Fruit fly (Drosophila melanogaster) whole organism, prepupa: ENCODE measurements around the gene CG5404.

Experiments used
- Blimp-1 ChIP-seq: fragments of 200-800 bp; sonication (Bioruptor generic); optimal IDR thresholded peaks from 3 replicates; lab custom pipeline; 2017; ENCODE audit warnings: missing biosample characterization, missing genetic modification characterization, mild to moderate bottlenecking, moderate library complexity, missing genetic modification reagents
- CG10631 ChIP-seq: fragments of 200-800 bp; sonication (Bioruptor generic); optimal IDR thresholded peaks from 2 replicates; lab custom pipeline; 2016; ENCODE audit warnings: missing biosample characterization, missing genetic modification characterization
- CG10669 ChIP-seq: fragments of 200-800 bp; sonication (Bioruptor generic); optimal IDR thresholded peaks from 3 replicates; lab custom pipeline; 2018; ENCODE audit warnings: missing biosample characterization, mild to moderate bottlenecking, missing genetic modification characterization, moderate library complexity
- CG11294 ChIP-seq: fragments of 200-800 bp; sonication (Bioruptor generic); IDR thresholded peaks from 2 replicates; pipeline ENCODE4 v1.3.6; 2022; ENCODE audit warnings: missing biosample characterization, missing genetic modification characterization
- CG11762 ChIP-seq: fragments of 200-800 bp; sonication (Bioruptor generic); optimal IDR thresholded peaks from 3 replicates; lab custom pipeline; 2016; ENCODE audit warnings: missing biosample characterization, missing genetic modification characterization; ENCODE audit not compliant: insufficient read depth
- CG1621 ChIP-seq: fragments of 200-800 bp; sonication (Bioruptor generic); optimal IDR thresholded peaks from 3 replicates; lab custom pipeline; 2018; ENCODE audit warnings: missing biosample characterization, mild to moderate bottlenecking, missing genetic modification characterization
- CG16779 ChIP-seq: fragments of 200-800 bp; sonication (Bioruptor generic); optimal IDR thresholded peaks from 3 replicates; lab custom pipeline; 2017; ENCODE audit warnings: missing biosample characterization, mild to moderate bottlenecking, missing genetic modification characterization
- CG3032 ChIP-seq: fragments of 200-800 bp; optimal IDR thresholded peaks from 2 replicates; lab custom pipeline; 2019; ENCODE audit warnings: missing biosample characterization, mild to moderate bottlenecking, missing genetic modification characterization, moderate library complexity
- CG34406 ChIP-seq: fragments of 200-800 bp; sonication (Bioruptor generic); optimal IDR thresholded peaks from 3 replicates; lab custom pipeline; 2016; ENCODE audit warnings: missing biosample characterization, missing genetic modification characterization
- CG3919 ChIP-seq: fragments of 200-800 bp; sonication (Bioruptor generic); optimal IDR thresholded peaks from 3 replicates; lab custom pipeline; 2016; ENCODE audit warnings: missing biosample characterization, missing genetic modification characterization
- CG4318 ChIP-seq: fragments of 200-800 bp; sonication (Bioruptor generic); optimal IDR thresholded peaks from 3 replicates; lab custom pipeline; 2017; ENCODE audit warnings: missing biosample characterization, mild to moderate bottlenecking, missing genetic modification characterization
- CG6792 ChIP-seq: fragments of 200-800 bp; sonication (Bioruptor generic); optimal IDR thresholded peaks from 3 replicates; lab custom pipeline; 2016; ENCODE audit warnings: missing biosample characterization, missing genetic modification characterization
- CG6854 ChIP-seq: fragments of 200-800 bp; sonication (Bioruptor generic); optimal IDR thresholded peaks from 2 replicates; lab custom pipeline; 2017; ENCODE audit warnings: missing biosample characterization, mild to moderate bottlenecking, missing genetic modification characterization
- CG8632 ChIP-seq: fragments of 200-800 bp; sonication (Bioruptor generic); optimal IDR thresholded peaks from 3 replicates; lab custom pipeline; 2016; ENCODE audit warnings: missing biosample characterization, missing genetic modification characterization
- CG9139 ChIP-seq: fragments of 200-800 bp; sonication (Bioruptor generic); optimal IDR thresholded peaks from 3 replicates; lab custom pipeline; 2017; ENCODE audit warnings: missing biosample characterization, mild to moderate bottlenecking, missing genetic modification characterization
- Eip93F ChIP-seq: fragments of 200-800 bp; sonication (Bioruptor generic); optimal IDR thresholded peaks from 2 replicates; lab custom pipeline; 2016; ENCODE audit warnings: missing biosample characterization, mild to moderate bottlenecking, missing genetic modification characterization
- Ets21C ChIP-seq: fragments of 200-800 bp; sonication (Bioruptor generic); optimal IDR thresholded peaks from 3 replicates; lab custom pipeline; 2016; ENCODE audit warnings: missing biosample characterization, missing genetic modification characterization
- Hr38 ChIP-seq: sonication (Bioruptor generic); optimal IDR thresholded peaks from 2 replicates; lab custom pipeline; 2016; ENCODE audit warnings: missing biosample characterization, missing genetic modification characterization
- Hr39 ChIP-seq: fragments of 200-800 bp; sonication (Bioruptor generic); optimal IDR thresholded peaks from 2 replicates; lab custom pipeline; 2016; ENCODE audit warnings: missing biosample characterization, missing genetic modification characterization
- Lpt ChIP-seq: fragments of 200-800 bp; sonication (Bioruptor generic); optimal IDR thresholded peaks from 3 replicates; lab custom pipeline; 2016; ENCODE audit warnings: missing biosample characterization, missing genetic modification characterization
- Smox ChIP-seq: fragments of 200-800 bp; sonication (Bioruptor generic); optimal IDR thresholded peaks from 3 replicates; lab custom pipeline; 2016; ENCODE audit warnings: missing biosample characterization, missing genetic modification characterization
- Sox102F ChIP-seq: fragments of 200-800 bp; sonication (Bioruptor generic); optimal IDR thresholded peaks from 2 replicates; lab custom pipeline; 2016; ENCODE audit warnings: missing biosample characterization, mild to moderate bottlenecking, missing genetic modification characterization
- Sox14 ChIP-seq: fragments of 200-800 bp; sonication (Bioruptor generic); optimal IDR thresholded peaks from 3 replicates; lab custom pipeline; 2016; ENCODE audit warnings: missing biosample characterization, missing genetic modification characterization
- achi ChIP-seq: fragments of 200-800 bp; sonication (Bioruptor generic); optimal IDR thresholded peaks from 3 replicates; lab custom pipeline; 2016; ENCODE audit warnings: missing biosample characterization, missing genetic modification characterization
- cyc ChIP-seq: fragments of 200-800 bp; sonication (Bioruptor generic); optimal IDR thresholded peaks from 3 replicates; lab custom pipeline; 2016; ENCODE audit warnings: missing biosample characterization, missing genetic modification characterization
- dsx ChIP-seq: fragments of 200-800 bp; optimal IDR thresholded peaks from 3 replicates; lab custom pipeline; 2019; ENCODE audit warnings: missing biosample characterization, mild to moderate bottlenecking, missing genetic modification characterization, moderate library complexity; ENCODE audit not compliant: poor library complexity, severe bottlenecking
- eg ChIP-seq: fragments of 200-800 bp; sonication (Bioruptor generic); IDR thresholded peaks from 3 replicates; pipeline ENCODE4 v1.3.6; 2022; ENCODE audit warnings: missing biosample characterization, missing genetic modification characterization
- fkh ChIP-seq: fragments of 200-800 bp; sonication (Bioruptor generic); optimal IDR thresholded peaks from 3 replicates; lab custom pipeline; 2017; ENCODE audit warnings: missing biosample characterization, mild to moderate bottlenecking, missing genetic modification characterization, moderate library complexity
- lz ChIP-seq: fragments of 200-800 bp; sonication (Bioruptor generic); optimal IDR thresholded peaks from 3 replicates; lab custom pipeline; 2016; ENCODE audit warnings: missing biosample characterization, missing genetic modification characterization
- net ChIP-seq: fragments of 200-800 bp; sonication (Bioruptor generic); optimal IDR thresholded peaks from 3 replicates; lab custom pipeline; 2016; ENCODE audit warnings: missing biosample characterization, missing genetic modification characterization
- pdm3 ChIP-seq: fragments of 200-800 bp; sonication (Bioruptor generic); optimal IDR thresholded peaks from 3 replicates; lab custom pipeline; 2016; ENCODE audit warnings: missing biosample characterization, missing genetic modification characterization
- svp ChIP-seq: fragments of 200-800 bp; sonication (Bioruptor generic); peaks from one replicate; lab custom pipeline; 2016; ENCODE audit warnings: missing biosample characterization, missing genetic modification characterization
- vri ChIP-seq: fragments of 200-800 bp; sonication (Bioruptor generic); optimal IDR thresholded peaks from 3 replicates; lab custom pipeline; 2016; ENCODE audit warnings: missing biosample characterization, mild to moderate bottlenecking, missing genetic modification characterization

Gene CG5404

DNA sequence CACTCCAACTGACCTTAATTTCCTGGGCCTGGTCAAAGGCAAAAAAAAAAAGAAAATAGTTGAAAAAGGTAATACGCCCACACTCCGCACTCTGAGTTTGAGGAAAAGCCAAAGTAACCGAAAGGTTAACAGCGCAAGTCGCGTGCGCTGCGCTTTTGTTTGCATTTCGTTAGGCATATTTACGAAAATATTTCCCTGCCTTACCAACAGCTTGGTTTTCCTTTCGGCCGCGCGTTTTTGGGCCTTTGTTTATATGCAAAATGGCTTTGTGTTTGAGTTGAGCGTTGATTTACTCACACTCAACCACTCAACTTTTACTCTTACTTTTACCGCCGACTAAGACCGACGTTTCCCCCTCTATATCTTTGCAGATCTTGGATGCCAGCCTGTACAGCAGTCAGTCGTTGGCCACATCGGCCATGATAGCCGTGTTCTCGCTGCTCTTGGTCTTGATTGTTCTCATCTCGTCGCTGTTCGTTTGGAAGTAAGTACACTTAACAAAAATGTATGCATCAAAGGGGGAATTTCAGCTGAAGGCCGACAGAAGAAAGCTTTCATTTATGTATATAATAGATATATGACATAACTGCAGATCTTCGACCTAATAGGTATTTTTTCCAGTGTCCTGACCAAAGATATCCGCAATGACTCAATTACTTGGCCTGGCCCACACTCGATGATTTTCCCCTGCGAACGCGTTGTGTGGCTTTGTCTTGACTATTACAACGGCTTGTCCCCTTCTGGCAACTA, 25.5 kb upstream of the CG5404 start (continued):
- TF ChIP-seq Sox102F: no peak
- no peak for TF ChIP-seq eg (GFP tag; lab: Robert Waterston, UW)
- no peak for TF ChIP-seq dsx (GFP tag; lab: Kevin White, UChicago)
- TF ChIP-seq Lpt (GFP tag; lab: Kevin White, UChicago): no peak
- TF ChIP-seq CG4318 (GFP tag; lab: Kevin White, UChicago): no peak
- TF ChIP-seq cyc (GFP tag; lab: Kevin White, UChicago): no peak
- TF ChIP-seq pdm3: peak; percentile 1
- no peak for TF ChIP-seq Hr38
- no peak for TF ChIP-seq CG6792 (GFP tag; lab: Kevin White, UChicago)
- no peak for TF ChIP-seq CG10669
- no peak for TF ChIP-seq Hr39 (GFP tag; lab: Kevin White, UChicago)
- TF ChIP-seq CG11294 (GFP tag; lab: Robert Waterston, UW): no peak
- peak; percentile 52 for TF ChIP-seq fkh (GFP tag; lab: Kevin White, UChicago)
- TF ChIP-seq Ets21C (GFP tag; lab: Kevin White, UChicago): no peak
- TF ChIP-seq CG3919 (GFP tag; lab: Kevin White, UChicago): peak; percentile 43

DNA sequence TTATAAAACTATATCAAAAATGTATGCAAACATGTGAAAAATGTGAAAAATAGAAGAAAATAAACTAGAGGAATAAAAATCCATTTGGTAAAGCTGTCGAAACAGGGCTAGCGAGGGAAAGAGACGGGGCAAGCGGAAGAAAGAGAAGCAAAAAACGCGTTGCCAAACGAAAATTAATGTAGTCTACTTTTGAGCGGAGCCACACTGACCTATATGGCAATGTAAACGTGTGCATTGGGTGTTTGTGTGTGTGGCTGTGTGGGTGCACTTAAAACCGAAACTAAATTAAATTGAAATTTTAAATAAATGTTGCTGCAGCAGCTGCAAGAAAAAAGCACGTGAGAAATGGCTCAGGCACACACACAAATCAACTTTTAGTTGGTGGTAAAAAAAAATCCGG, 24.5 kb upstream of the CG5404 start:
- TF ChIP-seq svp (GFP tag; lab: Kevin White, UChicago) (peak; percentile 75), Eip93F (GFP tag; lab: Kevin White, UChicago) (no peak)

DNA sequence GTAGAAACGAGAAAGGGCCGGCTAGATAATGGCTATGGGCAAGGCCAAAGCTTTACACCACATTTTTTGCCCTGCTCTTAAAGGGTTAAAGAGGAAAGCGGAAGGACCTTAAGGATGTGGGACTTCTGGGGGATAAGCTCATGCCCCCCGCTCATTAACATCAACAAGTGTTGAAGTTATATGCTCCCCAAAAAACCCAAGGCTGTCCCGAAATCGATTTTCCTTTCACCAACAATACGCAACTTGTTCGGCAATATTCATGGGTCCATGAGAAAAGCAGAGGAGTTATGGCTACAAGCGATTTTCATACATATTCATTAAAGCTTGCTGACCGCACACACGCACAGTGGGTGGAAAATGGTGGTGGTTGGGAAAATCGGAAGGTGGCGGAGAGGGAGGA, 23.8 kb upstream of the CG5404 start:
- TF ChIP-seq CG9139 (GFP tag; lab: Kevin White, UChicago) (no peak), fkh (GFP tag; lab: Kevin White, UChicago) (no peak)

DNA sequence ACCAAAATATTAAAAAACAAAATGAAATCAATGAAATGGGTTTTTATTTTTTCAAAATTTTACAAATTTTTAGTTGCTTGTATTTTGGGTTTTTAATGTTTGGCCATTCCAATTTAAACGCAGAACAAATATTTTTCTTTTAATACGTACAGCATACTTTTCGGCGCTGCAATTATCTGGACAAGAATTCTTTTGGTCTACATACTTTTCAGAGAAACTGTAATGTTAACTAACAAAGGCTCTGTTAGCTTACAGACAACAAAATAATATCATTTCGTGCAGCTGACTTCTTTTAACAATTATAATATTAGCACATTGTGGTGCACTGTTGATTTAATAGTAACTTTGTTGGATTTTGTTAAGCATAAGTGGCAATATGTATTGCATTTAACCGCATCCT, 16.0 kb upstream of the CG5404 start:
- TF ChIP-seq CG1621 (tag; lab: Kevin White, UChicago) (no peak), Sox14 (GFP tag; lab: Kevin White, UChicago) (peak; percentile 37)

DNA sequence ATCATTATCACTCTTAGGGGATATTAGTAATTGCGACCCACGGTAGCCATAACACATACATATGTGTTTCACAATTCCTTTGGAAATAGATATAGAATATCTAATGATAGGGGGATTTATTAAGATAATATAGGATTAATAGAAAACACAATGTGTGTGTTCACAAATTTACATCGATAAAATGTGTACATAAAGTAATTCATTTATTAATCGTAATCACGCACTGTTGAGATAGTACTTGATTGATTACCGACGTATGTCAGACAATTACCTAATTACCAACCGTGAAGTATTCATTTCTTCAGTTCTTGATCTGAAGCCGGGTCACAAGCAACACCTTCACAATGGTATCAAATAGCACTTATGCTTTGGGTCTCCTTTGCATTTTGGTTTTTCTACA, 11.7 kb upstream of the CG5404 start, which contains the start of gene CG31446:
Gene CG31446 (plus strand): TSS at position 301 of the 400 bp plus-strand sequence.
- TF ChIP-seq vri (GFP tag; lab: Kevin White, UChicago): no peak
- no peak for TF ChIP-seq CG11762
- no peak for TF ChIP-seq CG6854 (GFP tag; lab: Kevin White, UChicago)
- no peak for TF ChIP-seq pdm3
- no peak for TF ChIP-seq achi (GFP tag; lab: Kevin White, UChicago)
- TF ChIP-seq Blimp-1 (GFP tag; lab: Kevin White, UChicago): no peak
- no peak for TF ChIP-seq CG4318 (GFP tag; lab: Kevin White, UChicago)
- TF ChIP-seq CG3032 (tag; lab: Kevin White, UChicago): no peak
- TF ChIP-seq eg (GFP tag; lab: Robert Waterston, UW): no peak
- TF ChIP-seq lz: no peak
- no peak for TF ChIP-seq svp (GFP tag; lab: Kevin White, UChicago)
- TF ChIP-seq net (GFP tag; lab: Kevin White, UChicago): no peak
- TF ChIP-seq CG10631: no peak
- no peak for TF ChIP-seq cyc (GFP tag; lab: Kevin White, UChicago)
- TF ChIP-seq CG8632: no peak
- TF ChIP-seq Eip93F (GFP tag; lab: Kevin White, UChicago): no peak
- no peak for TF ChIP-seq CG34406 (GFP tag; lab: Kevin White, UChicago)
- TF ChIP-seq CG6792 (GFP tag; lab: Kevin White, UChicago): no peak
- TF ChIP-seq Smox (GFP tag; lab: Kevin White, UChicago): no peak
- no peak for TF ChIP-seq CG16779 (tag; lab: Kevin White, UChicago)
- TF ChIP-seq, all 60 proteins: peak for 0
